Fruit fly (Drosophila melanogaster) whole organism, prepupa: ENCODE data around the gene Hsp67Ba.

Source experiments
- CG10631 ChIP-seq: fragments of 200-800 bp; sonication (Bioruptor generic); optimal IDR thresholded peaks from 2 replicates; lab custom pipeline; 2016; ENCODE audit warnings: missing biosample characterization, missing genetic modification characterization
- CG11902 ChIP-seq: fragments of 200-800 bp; sonication (Bioruptor generic); optimal IDR thresholded peaks from 3 replicates; lab custom pipeline; 2016; ENCODE audit warnings: missing biosample characterization, missing genetic modification characterization
- CG3919 ChIP-seq: fragments of 200-800 bp; sonication (Bioruptor generic); optimal IDR thresholded peaks from 3 replicates; lab custom pipeline; 2016; ENCODE audit warnings: missing biosample characterization, missing genetic modification characterization
- CG7368 ChIP-seq: fragments of 200-800 bp; sonication (Bioruptor generic); optimal IDR thresholded peaks from 3 replicates; lab custom pipeline; 2016; ENCODE audit warnings: missing biosample characterization, missing genetic modification characterization
- Hr38 ChIP-seq: sonication (Bioruptor generic); optimal IDR thresholded peaks from 2 replicates; lab custom pipeline; 2016; ENCODE audit warnings: missing biosample characterization, missing genetic modification characterization
- Lpt ChIP-seq: fragments of 200-800 bp; sonication (Bioruptor generic); optimal IDR thresholded peaks from 3 replicates; lab custom pipeline; 2016; ENCODE audit warnings: missing biosample characterization, missing genetic modification characterization
- OdsH ChIP-seq: fragments of 200-800 bp; sonication (Bioruptor generic); optimal IDR thresholded peaks from 3 replicates; lab custom pipeline; 2016; ENCODE audit warnings: missing biosample characterization, missing genetic modification characterization
- Sox102F ChIP-seq: fragments of 200-800 bp; sonication (Bioruptor generic); optimal IDR thresholded peaks from 2 replicates; lab custom pipeline; 2016; ENCODE audit warnings: missing biosample characterization, mild to moderate bottlenecking, missing genetic modification characterization
- achi ChIP-seq: fragments of 200-800 bp; sonication (Bioruptor generic); optimal IDR thresholded peaks from 3 replicates; lab custom pipeline; 2016; ENCODE audit warnings: missing biosample characterization, missing genetic modification characterization
- dsx ChIP-seq: fragments of 200-800 bp; optimal IDR thresholded peaks from 3 replicates; lab custom pipeline; 2019; ENCODE audit warnings: missing biosample characterization, mild to moderate bottlenecking, missing genetic modification characterization, moderate library complexity; ENCODE audit not compliant: poor library complexity, severe bottlenecking
- spab ChIP-seq: fragments of 200-800 bp; sonication (Bioruptor generic); optimal IDR thresholded peaks from 2 replicates; lab custom pipeline; 2017; ENCODE audit warnings: missing biosample characterization, mild to moderate bottlenecking, missing genetic modification characterization, missing genetic modification reagents
- svp ChIP-seq: fragments of 200-800 bp; sonication (Bioruptor generic); peaks from one replicate; lab custom pipeline; 2016; ENCODE audit warnings: missing biosample characterization, missing genetic modification characterization

DNA sequence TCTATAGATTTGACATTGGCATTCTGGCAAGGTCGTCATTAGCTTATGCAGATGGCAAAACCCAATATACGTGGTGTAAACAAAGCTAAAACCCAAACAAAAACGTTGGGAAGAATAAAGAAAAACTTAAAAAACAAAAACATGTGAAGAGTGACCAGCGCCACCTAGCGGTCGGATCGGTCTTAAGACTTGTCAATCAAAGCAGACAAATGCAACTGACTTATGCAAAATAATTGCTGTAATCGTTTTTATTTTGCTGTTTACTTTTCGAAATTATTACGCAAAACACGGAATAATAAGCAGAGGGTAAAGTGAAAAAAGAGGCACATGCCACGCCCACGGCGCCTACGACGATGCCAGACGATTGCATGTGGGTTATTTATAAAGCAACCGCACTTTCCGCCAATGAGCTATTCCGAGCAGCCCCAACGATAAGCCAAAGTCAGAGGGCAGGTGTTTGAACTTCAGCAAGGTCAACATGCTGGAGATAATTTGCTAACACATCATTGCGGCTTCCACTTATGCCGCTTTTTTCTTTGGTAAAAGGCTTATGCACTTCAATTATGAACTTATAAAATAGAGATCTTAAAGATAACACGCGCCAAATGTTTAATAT, 23.1 kb downstream of the Hsp67Ba start:
- TF ChIP-seq Sox102F (no peak), Lpt (GFP tag; lab: Kevin White, UChicago) (no peak), Hr38 (GFP tag; lab: Kevin White, UChicago) (no peak), spab (GFP tag; lab: Kevin White, UChicago) (no peak), CG3919 (no peak), OdsH (GFP tag; lab: Kevin White, UChicago) (no peak), svp (GFP tag; lab: Kevin White, UChicago) (peak; percentile 98), dsx (GFP tag; lab: Kevin White, UChicago) (no peak), CG11902 (no peak), CG7368 (no peak), achi (no peak), CG10631 (GFP tag; lab: Kevin White, UChicago) (no peak)
